Worm (Caenorhabditis elegans) whole organism, mixed stage, embryonic: Measurements from ENCODE around the gene clc-20.

Experiments used
- M03D4.4 ChIP-seq: sonication (generic microtip); optimal IDR thresholded peaks from 2 replicates; lab custom pipeline; 2017; ENCODE audit warnings: mild to moderate bottlenecking, missing genetic modification characterization, missing compliant biosample characterization
- bed-3 ChIP-seq: fragments of 200-800 bp; sonication (Bioruptor generic); optimal IDR thresholded peaks from 3 replicates; lab custom pipeline; 2018; ENCODE audit warnings: mild to moderate bottlenecking, missing genetic modification characterization, moderate library complexity, missing compliant biosample characterization
- blmp-1 ChIP-seq: fragments of 150-350 bp; optimal IDR thresholded peaks from 2 replicates; lab custom pipeline; 2014; ENCODE audit warnings: missing biosample characterization, missing genetic modification characterization
- ceh-39 ChIP-seq: fragments of 150-350 bp; optimal IDR thresholded peaks from 2 replicates; lab custom pipeline; 2014; ENCODE audit warnings: missing biosample characterization, missing genetic modification characterization
- ces-1 ChIP-seq: fragments of 150-350 bp; optimal IDR thresholded peaks from 2 replicates; lab custom pipeline; 2014; ENCODE audit warnings: missing biosample characterization, missing genetic modification reagents, missing genetic modification characterization
- cnd-1 ChIP-seq: fragments of 200-800 bp; sonication (Bioruptor generic); optimal IDR thresholded peaks from 2 replicates; lab custom pipeline; 2018; ENCODE audit warnings: mild to moderate bottlenecking, missing genetic modification characterization, missing compliant biosample characterization
- elt-1 ChIP-seq: sonication (generic microtip); optimal IDR thresholded peaks from 2 replicates; lab custom pipeline; 2017; ENCODE audit warnings: missing genetic modification characterization, mild to moderate bottlenecking, missing compliant biosample characterization, antibody characterized with exemption, moderate library complexity, borderline replicate concordance; ENCODE audit not compliant: insufficient read depth
- flh-1 ChIP-seq: fragments of 200-800 bp; sonication (Bioruptor generic); optimal IDR thresholded peaks from 2 replicates; lab custom pipeline; 2018; ENCODE audit warnings: mild to moderate bottlenecking, missing genetic modification characterization, moderate library complexity, missing compliant biosample characterization
- ham-2 ChIP-seq: fragments of 200-800 bp; sonication (Bioruptor generic); optimal IDR thresholded peaks from 2 replicates; lab custom pipeline; 2018; ENCODE audit warnings: mild to moderate bottlenecking, missing genetic modification characterization, missing compliant biosample characterization
- hlh-1 ChIP-seq: fragments of 150-350 bp; optimal IDR thresholded peaks from 2 replicates; lab custom pipeline; 2014; ENCODE audit warnings: missing biosample characterization, missing genetic modification reagents, missing genetic modification characterization
- lin-13 ChIP-seq: fragments of 150-350 bp; optimal IDR thresholded peaks from 2 replicates; lab custom pipeline; 2014; ENCODE audit warnings: missing biosample characterization, missing genetic modification characterization
- lin-32 ChIP-seq: fragments of 200-800 bp; sonication (Bioruptor generic); optimal IDR thresholded peaks from 2 replicates; lab custom pipeline; 2018; ENCODE audit warnings: mild to moderate bottlenecking, missing genetic modification characterization, missing compliant biosample characterization
- lsy-2 ChIP-seq: fragments of 150-350 bp; optimal IDR thresholded peaks from 2 replicates; lab custom pipeline; 2014; ENCODE audit warnings: missing biosample characterization, missing genetic modification characterization
- mab-5 ChIP-seq: fragments of 150-350 bp; optimal IDR thresholded peaks from 2 replicates; lab custom pipeline; 2014; ENCODE audit warnings: missing biosample characterization, missing genetic modification characterization
- mep-1 ChIP-seq: fragments of 150-350 bp; optimal IDR thresholded peaks from 2 replicates; lab custom pipeline; 2017; ENCODE audit warnings: missing biosample characterization, missing genetic modification reagents, missing genetic modification characterization, inconsistent platforms
- mls-2 ChIP-seq: sonication (generic microtip); optimal IDR thresholded peaks from 2 replicates; lab custom pipeline; 2016; ENCODE audit warnings: mild to moderate bottlenecking, missing genetic modification characterization, moderate library complexity, missing compliant biosample characterization
- nhr-2 ChIP-seq: fragments of 150-350 bp; optimal IDR thresholded peaks from 2 replicates; lab custom pipeline; 2014; ENCODE audit warnings: missing biosample characterization, missing genetic modification characterization
- nhr-237 ChIP-seq: fragments of 150-350 bp; optimal IDR thresholded peaks from 2 replicates; lab custom pipeline; 2014; ENCODE audit warnings: missing biosample characterization, missing genetic modification characterization
- nhr-28 ChIP-seq: fragments of 150-350 bp; optimal IDR thresholded peaks from 2 replicates; lab custom pipeline; 2014; ENCODE audit warnings: missing biosample characterization, missing genetic modification characterization
- nhr-76 ChIP-seq: sonication (generic microtip); optimal IDR thresholded peaks from 2 replicates; lab custom pipeline; 2017; ENCODE audit warnings: missing biosample characterization, missing genetic modification characterization
- pha-4 ChIP-seq: fragments of 150-350 bp; optimal IDR thresholded peaks from 2 replicates; lab custom pipeline; 2018; ENCODE audit warnings: missing biosample characterization, missing genetic modification reagents, missing genetic modification characterization
- sem-2 ChIP-seq: fragments of 200-800 bp; sonication (Bioruptor generic); optimal IDR thresholded peaks from 2 replicates; lab custom pipeline; 2018; ENCODE audit warnings: mild to moderate bottlenecking, missing genetic modification characterization, missing compliant biosample characterization
- snpc-4 ChIP-seq: fragments of 150-350 bp; optimal IDR thresholded peaks from 2 replicates; lab custom pipeline; 2014; ENCODE audit warnings: missing biosample characterization, missing genetic modification characterization
- sptf-1 ChIP-seq: sonication (generic microtip); optimal IDR thresholded peaks from 2 replicates; lab custom pipeline; 2017; ENCODE audit warnings: mild to moderate bottlenecking, missing genetic modification characterization, moderate library complexity, missing compliant biosample characterization
- tbx-8 ChIP-seq: fragments of 200-800 bp; sonication (Bioruptor generic); optimal IDR thresholded peaks from 2 replicates; lab custom pipeline; 2018; ENCODE audit warnings: mild to moderate bottlenecking, missing genetic modification characterization, moderate library complexity, missing compliant biosample characterization
- unc-120 ChIP-seq: sonication (generic microtip); optimal IDR thresholded peaks from 2 replicates; lab custom pipeline; 2017; ENCODE audit warnings: missing genetic modification characterization, missing compliant biosample characterization; ENCODE audit not compliant: poor library complexity, severe bottlenecking
- unc-39 ChIP-seq: fragments of 150-350 bp; optimal IDR thresholded peaks from 2 replicates; lab custom pipeline; 2014; ENCODE audit warnings: missing biosample characterization, missing genetic modification characterization
- unc-62 ChIP-seq: fragments of 150-350 bp; optimal IDR thresholded peaks from 2 replicates; lab custom pipeline; 2014; ENCODE audit warnings: missing biosample characterization, missing genetic modification reagents, missing genetic modification characterization
- zip-8 ChIP-seq: fragments of 150-350 bp; optimal IDR thresholded peaks from 2 replicates; lab custom pipeline; 2014; ENCODE audit warnings: missing biosample characterization, missing genetic modification characterization
- ztf-11 ChIP-seq: fragments of 150-350 bp; optimal IDR thresholded peaks from 2 replicates; lab custom pipeline; 2014; ENCODE audit warnings: missing biosample characterization, missing genetic modification characterization

Gene clc-20

DNA sequence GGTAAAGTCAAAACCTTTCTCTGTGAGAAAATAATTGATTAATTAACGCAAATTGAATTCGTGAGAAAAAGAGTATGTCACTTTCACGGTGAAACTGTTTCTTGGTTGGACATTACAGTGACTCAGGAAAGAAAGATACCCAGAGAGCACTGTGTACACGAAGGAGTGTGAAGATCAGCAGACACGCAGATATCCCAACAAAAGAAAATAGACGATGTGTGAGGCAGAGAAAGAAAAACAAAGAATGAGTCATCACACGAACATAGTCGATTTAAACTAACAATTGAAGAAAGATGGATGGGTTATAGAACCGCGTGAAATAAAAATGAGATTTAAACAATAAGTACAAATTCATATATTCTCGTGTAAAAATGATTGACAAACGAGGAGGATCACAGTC is 35.6 kb downstream of the clc-20 start:
- TF ChIP-seq nhr-237 (tag; lab: Kevin White, UChicago) (peak; percentile 24), pha-4 (tag; lab: Kevin White, UChicago) (peak; percentile 60), ham-2 (GFP tag; lab: Kevin White, UChicago) (no peak)

DNA sequence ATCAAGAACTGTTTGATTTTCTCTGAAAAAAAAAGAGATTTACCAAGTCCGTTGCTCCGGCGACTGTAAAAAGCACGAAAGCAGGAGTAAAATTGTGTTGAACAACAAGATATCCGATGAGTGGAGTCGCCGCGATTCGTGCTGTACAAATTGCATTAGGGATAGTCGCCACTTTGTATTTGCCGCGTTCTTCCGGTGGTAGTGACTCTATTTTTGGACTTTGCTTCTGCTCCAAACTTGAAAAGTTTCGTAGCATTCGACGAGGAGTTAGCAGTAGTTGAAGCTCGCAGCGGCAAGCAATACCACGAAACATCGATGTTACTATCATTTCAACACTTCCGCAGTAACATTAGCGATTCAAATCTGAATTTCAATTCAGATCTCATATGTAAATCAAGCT is 37.2 kb downstream of the clc-20 start, which contains the start of gene crls-1:
crls-1 (minus strand) TSS at position 363 of the 400 bp plus-strand sequence.
- no peak for TF ChIP-seq nhr-2 (tag; lab: Kevin White, UChicago)
- no peak for TF ChIP-seq hlh-1
- TF ChIP-seq unc-62 (GFP tag; lab: Kevin White, UChicago): no peak
- no peak for TF ChIP-seq nhr-76
- no peak for TF ChIP-seq M03D4.4 (tag; lab: Kevin White, UChicago)
- no peak for TF ChIP-seq snpc-4 (tag; lab: Kevin White, UChicago)
- no peak for TF ChIP-seq nhr-28 (tag; lab: Kevin White, UChicago)
- TF ChIP-seq, all 35 proteins: peak for 0

DNA sequence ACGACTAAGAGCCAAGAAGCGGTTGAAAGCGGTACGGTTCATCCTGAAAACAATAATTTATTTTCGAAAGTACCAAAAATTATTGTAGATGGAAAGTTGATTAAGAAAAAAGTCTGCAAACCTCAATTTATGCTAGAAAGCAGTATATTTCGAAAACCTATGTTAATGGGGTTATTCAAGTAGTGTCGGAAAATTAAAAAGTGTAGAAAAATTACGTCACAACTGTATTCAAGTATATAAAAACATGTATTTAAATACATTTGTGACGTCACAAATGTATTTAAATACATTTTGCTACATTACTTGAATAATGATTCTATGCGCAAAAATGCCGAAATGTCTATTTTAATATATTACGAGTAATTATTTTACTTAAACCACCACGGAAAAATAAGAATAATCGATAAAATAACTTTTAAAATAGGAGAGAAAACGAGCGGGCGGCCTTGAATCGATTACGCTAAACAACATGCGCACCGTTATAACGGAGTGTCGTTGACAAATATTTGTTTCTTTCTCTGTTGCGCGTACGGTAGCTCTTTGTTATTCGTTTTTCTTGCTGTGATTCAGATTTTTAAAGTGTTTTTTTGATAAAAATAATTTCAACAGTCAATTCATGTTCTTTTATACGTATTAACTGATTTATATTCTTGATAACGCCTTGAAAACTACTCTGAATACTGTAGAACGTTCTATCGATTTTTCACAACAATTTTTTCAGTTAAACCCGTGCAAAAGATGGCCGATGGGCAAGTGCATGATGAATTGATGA is 38.3 kb downstream of the clc-20 start, which contains the start of the genes F23H11.5 and bra-2:
F23H11.5 (minus strand) TSS at position 51 of the 772 bp plus-strand sequence.
bra-2 (plus strand) TSS at position 722 of the 772 bp plus-strand sequence.
- peak; percentile 28 for TF ChIP-seq ces-1
- TF ChIP-seq elt-1 (tag; lab: Kevin White, UChicago): peak; percentile 26
- peak; percentile 22 for TF ChIP-seq pha-4 (tag; lab: Kevin White, UChicago)
- TF ChIP-seq tbx-8: no peak
- TF ChIP-seq lin-13: no peak
- no peak for TF ChIP-seq unc-120
- peak; percentile 92 for TF ChIP-seq zip-8 (tag; lab: Kevin White, UChicago)
- peak; percentile 6 for TF ChIP-seq ceh-39 (tag; lab: Kevin White, UChicago)
- TF ChIP-seq lsy-2: peak; percentile 80

DNA sequence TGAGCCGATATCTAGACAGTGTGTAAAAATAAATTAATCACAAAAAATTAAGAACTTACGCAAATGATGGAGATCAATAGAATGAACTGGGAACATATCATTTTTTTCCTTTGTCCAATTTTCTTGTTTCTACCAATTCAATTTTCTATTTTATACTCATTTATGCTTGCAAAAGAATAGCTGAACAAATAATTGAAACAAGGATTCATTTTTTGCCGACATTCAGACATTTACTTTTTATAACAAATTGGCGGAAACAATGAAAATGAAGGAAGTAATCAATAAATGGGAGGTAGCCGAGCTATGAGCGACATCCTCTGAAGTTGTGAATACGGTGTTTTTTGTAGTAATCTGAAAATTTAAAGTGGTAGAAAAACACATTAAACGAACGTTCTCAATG is 44.5 kb downstream of the clc-20 start, which contains the start of gene idpp-13:
idpp-13 (minus strand) TSS at position 101 of the 400 bp plus-strand sequence.
- TF ChIP-seq sem-2 (no peak), blmp-1 (tag; lab: Kevin White, UChicago) (no peak), sptf-1 (tag; lab: Kevin White, UChicago) (no peak), flh-1 (GFP tag; lab: Kevin White, UChicago) (no peak), mab-5 (tag; lab: Kevin White, UChicago) (no peak), nhr-237 (tag; lab: Kevin White, UChicago) (no peak), mep-1 (tag; lab: Kevin White, UChicago) (no peak), M03D4.4 (tag; lab: Kevin White, UChicago) (no peak), nhr-76 (no peak)
- TF ChIP-seq, all 35 proteins: peak for 0

DNA sequence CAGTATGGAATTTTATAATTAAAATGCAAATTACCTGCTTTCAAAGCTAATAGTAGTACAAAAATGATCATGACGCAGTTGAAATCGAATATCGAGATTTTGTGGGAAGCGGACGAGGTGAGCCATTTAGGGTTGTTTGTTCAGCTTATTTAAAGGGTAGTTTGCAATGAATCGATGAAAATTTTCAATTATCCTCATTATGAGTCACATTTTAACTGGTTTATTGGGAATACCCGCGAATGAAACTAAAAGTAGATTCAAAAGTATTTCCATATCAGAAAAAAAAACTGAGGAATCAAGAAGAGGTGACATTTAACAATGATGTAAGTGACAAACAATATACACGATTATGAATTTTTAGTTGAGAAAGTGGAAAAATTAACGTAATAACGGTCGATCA is 46.9 kb downstream of the clc-20 start, which contains the start of gene F23H11.7:
F23H11.7 (minus strand) TSS at position 101 of the 400 bp plus-strand sequence.
- TF ChIP-seq ztf-11: no peak
- no peak for TF ChIP-seq mab-5 (tag; lab: Kevin White, UChicago)
- no peak for TF ChIP-seq ces-1
- TF ChIP-seq flh-1 (GFP tag; lab: Kevin White, UChicago): no peak
- TF ChIP-seq lin-32: no peak
- TF ChIP-seq nhr-76: no peak
- no peak for TF ChIP-seq ham-2 (GFP tag; lab: Kevin White, UChicago)
- no peak for TF ChIP-seq ceh-39 (tag; lab: Kevin White, UChicago)
- no peak for TF ChIP-seq unc-62 (GFP tag; lab: Kevin White, UChicago)
- no peak for TF ChIP-seq nhr-237 (tag; lab: Kevin White, UChicago)
- TF ChIP-seq sptf-1 (tag; lab: Kevin White, UChicago): no peak
- TF ChIP-seq bed-3: no peak
- TF ChIP-seq mls-2: no peak
- TF ChIP-seq unc-39 (tag; lab: Kevin White, UChicago): no peak
- no peak for TF ChIP-seq snpc-4 (tag; lab: Kevin White, UChicago)
- no peak for TF ChIP-seq blmp-1 (tag; lab: Kevin White, UChicago)
- TF ChIP-seq lsy-2: no peak
- TF ChIP-seq M03D4.4 (tag; lab: Kevin White, UChicago): no peak
- no peak for TF ChIP-seq lin-13
- no peak for TF ChIP-seq cnd-1 (tag; lab: Kevin White, UChicago)
- TF ChIP-seq, all 35 proteins: peak for 0
